Fruit fly (Drosophila melanogaster) whole organism, embryonic: ENCODE results near the gene PolD3.
A peak's percentile ranks its signal among the peaks of the same experiment; 100 is the strongest.

ENCODE experiments used
- Bgb ChIP-seq: fragments of 200-800 bp; sonication (Bioruptor generic); IDR thresholded peaks from 2 replicates; pipeline ENCODE4 v1.3.6; 2022; ENCODE audit warnings: missing biosample characterization, missing genetic modification characterization; ENCODE audit not compliant: partially characterized antibody
- CG10462 ChIP-seq: fragments of 200-800 bp; sonication (Bioruptor generic); optimal IDR thresholded peaks from 2 replicates; lab custom pipeline; 2016; ENCODE audit warnings: missing biosample characterization, missing genetic modification characterization
- CG10979 ChIP-seq: fragments of 200-800 bp; sonication (Bioruptor generic); optimal IDR thresholded peaks from 2 replicates; lab custom pipeline; 2018; ENCODE audit warnings: missing biosample characterization, mild to moderate bottlenecking, missing genetic modification characterization, moderate library complexity
- CG12155 ChIP-seq: fragments of 200-800 bp; sonication (Bioruptor generic); optimal IDR thresholded peaks from 3 replicates; lab custom pipeline; 2016; ENCODE audit warnings: missing biosample characterization, missing genetic modification characterization
- CG12391 ChIP-seq: fragments of 200-800 bp; sonication (Bioruptor generic); optimal IDR thresholded peaks from 3 replicates; lab custom pipeline; 2018; ENCODE audit warnings: missing biosample characterization, mild to moderate bottlenecking, missing genetic modification characterization, moderate library complexity
- CG12744 ChIP-seq: fragments of 200-800 bp; sonication (Bioruptor generic); optimal IDR thresholded peaks from 2 replicates; lab custom pipeline; 2016; ENCODE audit warnings: missing biosample characterization, missing genetic modification characterization
- CG13123 ChIP-seq: fragments of 200-800 bp; sonication (Bioruptor generic); optimal IDR thresholded peaks from 2 replicates; lab custom pipeline; 2016; ENCODE audit warnings: missing biosample characterization, missing genetic modification characterization
- CG13894 ChIP-seq: fragments of 200-800 bp; sonication (Bioruptor generic); optimal IDR thresholded peaks from 3 replicates; lab custom pipeline; 2018; ENCODE audit warnings: missing biosample characterization, mild to moderate bottlenecking, missing genetic modification characterization, moderate library complexity
- CG16813 ChIP-seq: fragments of 200-800 bp; sonication (Bioruptor generic); IDR thresholded peaks from 3 replicates; pipeline ENCODE4 v1.3.6; 2022; ENCODE audit warnings: missing biosample characterization, missing genetic modification characterization; ENCODE audit not compliant: partially characterized antibody
- CG17361 ChIP-seq: fragments of 200-800 bp; sonication (Bioruptor generic); IDR thresholded peaks from 3 replicates; pipeline ENCODE4 v1.3.6; 2022; ENCODE audit warnings: missing biosample characterization, missing genetic modification characterization
- CG17829 ChIP-seq: fragments of 200-800 bp; optimal IDR thresholded peaks from 2 replicates; lab custom pipeline; 2019; ENCODE audit warnings: missing biosample characterization, mild to moderate bottlenecking, missing genetic modification characterization, moderate library complexity
- CG2116 ChIP-seq: fragments of 200-800 bp; sonication (Bioruptor generic); optimal IDR thresholded peaks from 3 replicates; lab custom pipeline; 2018; ENCODE audit warnings: missing biosample characterization, mild to moderate bottlenecking, missing genetic modification characterization
- CG31365 ChIP-seq: fragments of 200-800 bp; sonication (Bioruptor generic); optimal IDR thresholded peaks from 2 replicates; lab custom pipeline; 2018; ENCODE audit warnings: missing biosample characterization, mild to moderate bottlenecking, missing genetic modification characterization
- CG32767 ChIP-seq: fragments of 200-800 bp; sonication (Bioruptor generic); IDR thresholded peaks from 2 replicates; pipeline ENCODE4 v1.3.6; 2022; ENCODE audit warnings: missing biosample characterization, missing genetic modification characterization
- CG3281 ChIP-seq: fragments of 200-800 bp; sonication (Bioruptor generic); optimal IDR thresholded peaks from 3 replicates; lab custom pipeline; 2017; ENCODE audit warnings: missing biosample characterization, mild to moderate bottlenecking, missing genetic modification characterization
- CG4424 ChIP-seq: fragments of 200-800 bp; sonication (Bioruptor generic); optimal IDR thresholded peaks from 3 replicates; lab custom pipeline; 2016; ENCODE audit warnings: missing biosample characterization, missing genetic modification characterization
- CG6254 ChIP-seq: fragments of 200-800 bp; sonication (Bioruptor generic); optimal IDR thresholded peaks from 3 replicates; lab custom pipeline; 2017; ENCODE audit warnings: mild to moderate bottlenecking, missing biosample characterization, missing genetic modification reagents, missing genetic modification characterization
- CG8089 ChIP-seq: fragments of 200-800 bp; sonication (Bioruptor generic); optimal IDR thresholded peaks from 3 replicates; lab custom pipeline; 2016; ENCODE audit warnings: missing biosample characterization, missing genetic modification characterization
- CG8281 ChIP-seq: fragments of 200-800 bp; sonication (Bioruptor generic); optimal IDR thresholded peaks from 2 replicates; lab custom pipeline; 2018; ENCODE audit warnings: missing biosample characterization, mild to moderate bottlenecking, missing genetic modification characterization, moderate library complexity
- CG9609 ChIP-seq: fragments of 200-800 bp; sonication (Bioruptor generic); optimal IDR thresholded peaks from 3 replicates; lab custom pipeline; 2016; ENCODE audit warnings: missing biosample characterization, missing genetic modification characterization
- Dad ChIP-seq: fragments of 200-800 bp; sonication (Bioruptor generic); optimal IDR thresholded peaks from 3 replicates; lab custom pipeline; 2016; ENCODE audit warnings: missing biosample characterization, missing genetic modification characterization
- Dek ChIP-seq: fragments of 200-800 bp; sonication (Bioruptor generic); optimal IDR thresholded peaks from 3 replicates; lab custom pipeline; 2019; ENCODE audit warnings: missing biosample characterization, mild to moderate bottlenecking, missing genetic modification characterization, moderate library complexity
- Doc3 ChIP-seq: fragments of 200-800 bp; sonication (Bioruptor generic); IDR thresholded peaks from 3 replicates; pipeline ENCODE4 v1.3.6; 2022; ENCODE audit warnings: missing biosample characterization, missing genetic modification characterization; ENCODE audit not compliant: partially characterized antibody
- Dp ChIP-seq: fragments of 200-800 bp; sonication (Bioruptor generic); optimal IDR thresholded peaks from 2 replicates; lab custom pipeline; 2018; ENCODE audit warnings: missing biosample characterization, mild to moderate bottlenecking, missing genetic modification characterization, moderate library complexity
- Hr78 ChIP-seq, 2 experiments: fragments of 200-800 bp in 1 of 2; fragments of >200 bp in 1 of 2; sonication (Bioruptor generic) in 1 of 2; optimal IDR thresholded peaks; 2 replicates each; lab custom pipeline; 2017 to 2019; ENCODE audit warnings: missing biosample characterization in 2 of 2, missing genetic modification characterization in 2 of 2, mild to moderate bottlenecking in 1 of 2, moderate library complexity in 1 of 2
- Myb ChIP-seq: fragments of 200-800 bp; sonication (Bioruptor generic); optimal IDR thresholded peaks from 2 replicates; lab custom pipeline; 2016; ENCODE audit warnings: missing biosample characterization, missing genetic modification characterization
- Neu2 ChIP-seq: fragments of 200-800 bp; sonication (Bioruptor generic); optimal IDR thresholded peaks from 3 replicates; lab custom pipeline; 2016; ENCODE audit warnings: missing biosample characterization, missing genetic modification characterization, borderline replicate concordance
- Oaz ChIP-seq: fragments of 200-800 bp; sonication (Bioruptor generic); IDR thresholded peaks from 2 replicates; pipeline ENCODE4 v1.3.6; 2022; ENCODE audit warnings: missing biosample characterization, missing genetic modification characterization
- TFAM ChIP-seq: fragments of 200-800 bp; sonication (Bioruptor generic); optimal IDR thresholded peaks from 2 replicates; lab custom pipeline; 2017; ENCODE audit warnings: missing biosample characterization, missing genetic modification characterization, inconsistent platforms
- Usf ChIP-seq: fragments of 200-800 bp; sonication (Bioruptor generic); optimal IDR thresholded peaks from 2 replicates; lab custom pipeline; 2017; ENCODE audit warnings: missing genotype, missing biosample characterization, missing genetic modification characterization
- ara ChIP-seq: fragments of 200-800 bp; sonication (Bioruptor generic); IDR thresholded peaks from 2 replicates; pipeline ENCODE4 v1.3.6; 2022; ENCODE audit warnings: missing biosample characterization, missing genetic modification characterization
- bbx ChIP-seq: fragments of 200-800 bp; sonication (Bioruptor generic); IDR thresholded peaks from 2 replicates; pipeline ENCODE4 v1.3.6; 2022; ENCODE audit warnings: missing biosample characterization, missing genetic modification characterization; ENCODE audit not compliant: partially characterized antibody
- chn ChIP-seq: fragments of 200-800 bp; sonication (Bioruptor generic); optimal IDR thresholded peaks from 2 replicates; lab custom pipeline; 2016; ENCODE audit warnings: missing biosample characterization, missing genetic modification characterization
- cwo ChIP-seq: fragments of 200-800 bp; sonication (Bioruptor generic); optimal IDR thresholded peaks from 3 replicates; lab custom pipeline; 2017; ENCODE audit warnings: missing biosample characterization, missing genetic modification characterization, mild to moderate bottlenecking, moderate library complexity, missing genetic modification reagents
- emc ChIP-seq: fragments of 200-800 bp; sonication (Bioruptor generic); optimal IDR thresholded peaks from 2 replicates; lab custom pipeline; 2016; ENCODE audit warnings: missing biosample characterization, missing genetic modification characterization
- ems ChIP-seq: fragments of 200-800 bp; sonication (Bioruptor generic); optimal IDR thresholded peaks from 3 replicates; lab custom pipeline; 2016; ENCODE audit warnings: missing biosample characterization, missing genetic modification characterization
- gfzf ChIP-seq: fragments of 200-800 bp; sonication (Bioruptor generic); optimal IDR thresholded peaks from 2 replicates; lab custom pipeline; 2016; ENCODE audit warnings: missing biosample characterization, mild to moderate bottlenecking, missing genetic modification characterization, moderate library complexity
- inv ChIP-seq: fragments of 200-800 bp; sonication (Bioruptor generic); IDR thresholded peaks from 2 replicates; pipeline ENCODE4 v1.3.6; 2022; ENCODE audit warnings: missing biosample characterization, missing genetic modification characterization; ENCODE audit not compliant: partially characterized antibody
- kni ChIP-seq: fragments of 200-800 bp; sonication (Bioruptor generic); optimal IDR thresholded peaks from 3 replicates; lab custom pipeline; 2017; ENCODE audit warnings: mild to moderate bottlenecking, missing biosample characterization, missing genetic modification reagents, missing genetic modification characterization
- mld ChIP-seq: fragments of 200-800 bp; sonication (Bioruptor generic); IDR thresholded peaks from 3 replicates; pipeline ENCODE4 v1.3.6; 2022; ENCODE audit warnings: missing biosample characterization, missing genetic modification characterization; ENCODE audit not compliant: partially characterized antibody
- nerfin-2 ChIP-seq: fragments of 200-800 bp; sonication (Bioruptor generic); IDR thresholded peaks from 2 replicates; pipeline ENCODE4 v1.3.6; 2022; ENCODE audit warnings: missing biosample characterization, missing genetic modification characterization; ENCODE audit not compliant: partially characterized antibody
- rib ChIP-seq: fragments of 200-800 bp; sonication (Bioruptor generic); IDR thresholded peaks from 2 replicates; pipeline ENCODE4 v1.3.6; 2022; ENCODE audit warnings: missing biosample characterization, missing genetic modification characterization
- run ChIP-seq: fragments of 200-800 bp; sonication (Bioruptor generic); optimal IDR thresholded peaks from 3 replicates; lab custom pipeline; 2018; ENCODE audit warnings: missing biosample characterization, mild to moderate bottlenecking, missing genetic modification characterization
- shn ChIP-seq: fragments of 200-800 bp; sonication (Bioruptor generic); optimal IDR thresholded peaks from 3 replicates; lab custom pipeline; 2016; ENCODE audit warnings: missing biosample characterization, missing genetic modification characterization
- slou ChIP-seq: fragments of 200-800 bp; sonication (Bioruptor generic); optimal IDR thresholded peaks from 3 replicates; lab custom pipeline; 2016; ENCODE audit warnings: missing biosample characterization, missing genetic modification characterization
- sqz ChIP-seq: fragments of 200-800 bp; sonication (Bioruptor generic); optimal IDR thresholded peaks from 3 replicates; lab custom pipeline; 2018; ENCODE audit warnings: missing biosample characterization, mild to moderate bottlenecking, missing genetic modification characterization
- tio ChIP-seq: fragments of 200-800 bp; sonication (Bioruptor generic); optimal IDR thresholded peaks from 2 replicates; lab custom pipeline; 2017; ENCODE audit warnings: missing biosample characterization, missing genetic modification characterization, inconsistent platforms
- tll ChIP-seq, 2 experiments: fragments of 200-800 bp in 1 of 2; fragments of >200 bp in 1 of 2; sonication (Bioruptor generic) in 1 of 2; optimal IDR thresholded peaks; 2 replicates each; lab custom pipeline; 2017 to 2019; ENCODE audit warnings: missing biosample characterization in 2 of 2, missing genetic modification characterization in 2 of 2, mild to moderate bottlenecking in 1 of 2, moderate library complexity in 1 of 2
- usp ChIP-seq: fragments of >200 bp; optimal IDR thresholded peaks from 2 replicates; lab custom pipeline; 2017; ENCODE audit warnings: missing biosample characterization, missing genetic modification characterization

PolD3 gene

DNA sequence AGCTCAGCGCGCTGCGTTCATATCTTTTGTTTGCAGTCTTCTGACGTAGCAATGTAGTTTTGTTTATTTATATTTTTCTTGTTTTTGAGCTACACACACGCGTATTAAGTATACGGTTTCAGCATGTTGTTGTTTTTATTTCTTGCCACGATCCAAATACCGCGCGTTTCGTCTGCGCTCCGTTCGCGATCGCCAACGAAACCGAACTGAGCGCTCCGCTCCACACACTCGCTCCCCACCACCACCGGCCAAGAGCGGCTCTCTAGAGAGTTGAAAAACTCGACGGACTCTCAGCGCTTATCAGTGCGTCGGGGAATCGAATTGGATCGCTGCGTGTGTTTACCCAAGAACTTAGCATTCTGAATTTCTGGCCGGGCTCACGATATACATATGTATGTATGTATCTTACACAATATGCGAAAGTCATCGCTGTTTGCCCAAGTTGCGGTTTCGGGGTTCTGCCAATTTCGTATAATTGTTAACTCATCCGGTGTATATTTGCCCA, 8.4 kb upstream of the PolD3 start, which contains the start of gene yuri (continued):
- TF ChIP-seq inv (GFP tag; lab: Robert Waterston, UW) (0 out of 2 replicates have a peak, but pooled peaks have one; percentile 22), CG13123 (no peak), Oaz (no peak), Dad (GFP tag; lab: Kevin White, UChicago) (no peak), sqz (GFP tag; lab: Kevin White, UChicago) (peak; percentile 63), run (tag; lab: Kevin White, UChicago) (no peak), Neu2 (GFP tag; lab: Kevin White, UChicago) (no peak), CG12744 (GFP tag; lab: Kevin White, UChicago) (no peak), TFAM (GFP tag; lab: Kevin White, UChicago) (no peak), Myb (GFP tag; lab: Kevin White, UChicago) (peak; percentile 7), CG3281 (GFP tag; lab: Kevin White, UChicago) (peak; percentile 40), slou (GFP tag; lab: Kevin White, UChicago) (no peak), CG16813 (no peak), Dp (GFP tag; lab: Kevin White, UChicago) (no peak), tio (GFP tag; lab: Kevin White, UChicago) (no peak), CG9609 (GFP tag; lab: Kevin White, UChicago) (no peak), CG10462 (GFP tag; lab: Kevin White, UChicago) (no peak), rib (GFP tag; lab: Robert Waterston, UW) (peak; percentile 67), CG32767 (GFP tag; lab: Robert Waterston, UW) (no peak; the same call in 1 of the 2 replicates), tll (GFP tag; optimal IDR thresholded peaks at IDR 0.05; lab: Kevin White, UChicago) (no peak), CG8089 (GFP tag; lab: Kevin White, UChicago) (no peak), mld (GFP tag; lab: Robert Waterston, UW) (0 out of 3 replicates have a peak, but pooled peaks have one; percentile 18), cwo (GFP tag; lab: Kevin White, UChicago) (no peak), Hr78 (GFP tag; optimal IDR thresholded peaks at IDR 0.05; lab: Kevin White, UChicago) (no peak), Dek (tag; lab: Kevin White, UChicago) (no peak), Bgb (GFP tag; lab: Robert Waterston, UW) (peak; percentile 37; the same call in 1 of the 2 replicates), gfzf (GFP tag; lab: Kevin White, UChicago) (no peak), CG6254 (peak; percentile 67), chn (no peak), Usf (GFP tag; lab: Kevin White, UChicago) (no peak), CG12391 (tag; lab: Kevin White, UChicago) (peak; percentile 10), ems (GFP tag; lab: Kevin White, UChicago) (peak; percentile 4), CG17829 (peak; percentile 44), CG4424 (GFP tag; lab: Kevin White, UChicago) (no peak), usp (GFP tag; lab: Kevin White, UChicago) (no peak), Doc3 (GFP tag; lab: Robert Waterston, UW) (no peak), CG2116 (GFP tag; lab: Kevin White, UChicago) (no peak), shn (GFP tag; lab: Kevin White, UChicago) (no peak), emc (GFP tag; lab: Kevin White, UChicago) (no peak), CG10979 (tag; lab: Kevin White, UChicago) (peak; percentile 26), CG12155 (no peak), ara (GFP tag; lab: Robert Waterston, UW) (peak; percentile 67), CG13894 (tag; lab: Kevin White, UChicago) (no peak), CG31365 (tag; lab: Kevin White, UChicago) (peak; percentile 51), nerfin-2 (GFP tag; lab: Robert Waterston, UW) (no peak), CG17361 (GFP tag; lab: Robert Waterston, UW) (no peak), kni (peak; percentile 79), CG8281 (tag; lab: Kevin White, UChicago) (no peak), bbx (GFP tag; lab: Robert Waterston, UW) (peak; percentile 72)
